Worm (Caenorhabditis elegans) whole organism, L2 larva: ENCODE results near the gene srbc-5.

Source experiments
- F13H6.1 ChIP-seq: sonication (generic microtip); optimal IDR thresholded peaks from 2 replicates; lab custom pipeline; 2016; ENCODE audit warnings: missing genetic modification characterization, missing compliant biosample characterization
- R02D3.7 ChIP-seq: fragments of 150-350 bp; optimal IDR thresholded peaks from 2 replicates; lab custom pipeline; 2014; ENCODE audit warnings: missing biosample characterization, missing genetic modification characterization
- Y55F3AM.14 ChIP-seq: fragments of 200-800 bp; sonication (Bioruptor generic); optimal IDR thresholded peaks from 2 replicates; lab custom pipeline; 2018; ENCODE audit warnings: mild to moderate bottlenecking, missing genetic modification characterization, missing compliant biosample characterization
- ZK546.5 ChIP-seq: sonication (generic microtip); optimal IDR thresholded peaks from 2 replicates; lab custom pipeline; 2017; ENCODE audit warnings: missing biosample characterization, missing genetic modification characterization
- ama-1 ChIP-seq: fragments of 150-350 bp; optimal IDR thresholded peaks from 2 replicates; lab custom pipeline; 2018; ENCODE audit warnings: inconsistent platforms
- blmp-1 ChIP-seq: sonication (generic microtip); optimal IDR thresholded peaks from 2 replicates; lab custom pipeline; 2017; ENCODE audit warnings: missing genetic modification characterization, mild to moderate bottlenecking, missing compliant biosample characterization, antibody characterized with exemption, moderate library complexity; ENCODE audit not compliant: insufficient read depth
- dmd-4 ChIP-seq: sonication (generic microtip); optimal IDR thresholded peaks from 2 replicates; lab custom pipeline; 2017; ENCODE audit warnings: missing biosample characterization, missing genetic modification characterization
- egl-27 ChIP-seq: sonication (generic microtip); optimal IDR thresholded peaks from 3 replicates; lab custom pipeline; 2017; ENCODE audit warnings: missing biosample characterization, missing genetic modification reagents, missing genetic modification characterization
- elt-1 ChIP-seq: fragments of 150-350 bp; optimal IDR thresholded peaks from 2 replicates; lab custom pipeline; 2014; ENCODE audit warnings: missing biosample characterization, missing genetic modification characterization
- elt-3 ChIP-seq: sonication (generic microtip); optimal IDR thresholded peaks from 2 replicates; lab custom pipeline; 2017; ENCODE audit warnings: missing biosample characterization, missing genetic modification characterization
- gmeb-1 ChIP-seq: fragments of 150-350 bp; optimal IDR thresholded peaks from 2 replicates; lab custom pipeline; 2014; ENCODE audit warnings: missing biosample characterization, missing genetic modification characterization
- lin-39 ChIP-seq: fragments of 150-350 bp; optimal IDR thresholded peaks from 2 replicates; lab custom pipeline; 2014; ENCODE audit warnings: missing biosample characterization, missing genetic modification reagents, missing genetic modification characterization
- lsy-2 ChIP-seq, 2 experiments: fragments of 150-350 bp in 1 of 2; sonication (generic microtip) in 1 of 2; optimal IDR thresholded peaks; 2 replicates each; lab custom pipeline; 2014 to 2017; ENCODE audit warnings: missing biosample characterization in 2 of 2, missing genetic modification characterization in 2 of 2
- mab-5 ChIP-seq: fragments of 150-350 bp; optimal IDR thresholded peaks from 2 replicates; lab custom pipeline; 2014; ENCODE audit warnings: missing biosample characterization, missing genetic modification characterization
- mbf-1 ChIP-seq: sonication (generic microtip); optimal IDR thresholded peaks from 2 replicates; lab custom pipeline; 2017; ENCODE audit warnings: missing biosample characterization, missing genetic modification characterization
- mdl-1 ChIP-seq, 2 experiments: fragments of 150-350 bp in 1 of 2; sonication (generic microtip) in 1 of 2; optimal IDR thresholded peaks; 2 replicates each; lab custom pipeline; 2017; ENCODE audit warnings: missing biosample characterization in 2 of 2, missing genetic modification characterization in 2 of 2
- nhr-11 ChIP-seq: fragments of 150-350 bp; optimal IDR thresholded peaks from 2 replicates; lab custom pipeline; 2014; ENCODE audit warnings: missing biosample characterization, missing genetic modification characterization
- nhr-21 ChIP-seq: fragments of 150-350 bp; optimal IDR thresholded peaks from 2 replicates; lab custom pipeline; 2014; ENCODE audit warnings: missing biosample characterization, missing genetic modification characterization
- peb-1 ChIP-seq: fragments of 150-350 bp; optimal IDR thresholded peaks from 2 replicates; lab custom pipeline; 2014; ENCODE audit warnings: missing biosample characterization, missing genetic modification characterization
- sem-4 ChIP-seq: fragments of 150-350 bp; optimal IDR thresholded peaks from 2 replicates; lab custom pipeline; 2014; ENCODE audit warnings: missing biosample characterization, missing genetic modification reagents, missing genetic modification characterization
- skn-1 ChIP-seq: sonication (generic microtip); optimal IDR thresholded peaks from 2 replicates; lab custom pipeline; 2017; ENCODE audit warnings: missing biosample characterization, missing genetic modification characterization
- sma-3 ChIP-seq: sonication (generic microtip); optimal IDR thresholded peaks from 2 replicates; lab custom pipeline; 2016; ENCODE audit warnings: missing genetic modification reagents, missing genetic modification characterization, missing compliant biosample characterization
- unc-39 ChIP-seq: fragments of 150-350 bp; optimal IDR thresholded peaks from 2 replicates; lab custom pipeline; 2014; ENCODE audit warnings: missing biosample characterization, missing genetic modification characterization
- unc-55 ChIP-seq: fragments of 150-350 bp; sonication (generic microtip); optimal IDR thresholded peaks from 3 replicates; lab custom pipeline; 2014; ENCODE audit warnings: missing biosample characterization, missing genetic modification reagents, missing genetic modification characterization
- zag-1 ChIP-seq: fragments of 150-350 bp; optimal IDR thresholded peaks from 2 replicates; lab custom pipeline; 2014; ENCODE audit warnings: missing biosample characterization, missing genetic modification characterization
- ztf-1 ChIP-seq: fragments of 200-800 bp; sonication (Bioruptor generic); conservative IDR thresholded peaks from 2 replicates; pipeline ENCODE4 v1.3.6; 2022; ENCODE audit warnings: missing genetic modification characterization, missing compliant biosample characterization
- ztf-11 ChIP-seq: sonication (generic microtip); optimal IDR thresholded peaks from 2 replicates; lab custom pipeline; 2017; ENCODE audit warnings: missing biosample characterization, missing genetic modification characterization
- ztf-4 ChIP-seq: fragments of 150-350 bp; optimal IDR thresholded peaks from 2 replicates; lab custom pipeline; 2014; ENCODE audit warnings: missing biosample characterization, missing genetic modification characterization

srbc-5 gene

ce11 chrV:3295368-3295767 is 35.2 kb downstream of the srbc-5 start:
- no peak for TF ChIP-seq F13H6.1 (tag; lab: Kevin White, UChicago)
- no peak for TF ChIP-seq skn-1
- TF ChIP-seq mbf-1 (tag; lab: Kevin White, UChicago): no peak
- TF ChIP-seq lin-39 (tag; lab: Kevin White, UChicago): no peak
- TF ChIP-seq egl-27 (tag; lab: Kevin White, UChicago): no peak
- no peak for TF ChIP-seq R02D3.7 (tag; lab: Kevin White, UChicago)
- no peak for TF ChIP-seq dmd-4
- no peak for TF ChIP-seq ama-1 (lab: Kevin White, UChicago)
- no peak for TF ChIP-seq elt-1 (tag; lab: Kevin White, UChicago)
- no peak for TF ChIP-seq nhr-11
- TF ChIP-seq ztf-11 (tag; lab: Kevin White, UChicago): no peak
- TF ChIP-seq ZK546.5 (tag; lab: Kevin White, UChicago): no peak
- TF ChIP-seq peb-1 (tag; lab: Kevin White, UChicago): no peak
- TF ChIP-seq elt-3: no peak
- no peak for TF ChIP-seq ztf-4
- no peak for TF ChIP-seq lsy-2 (tag; optimal IDR thresholded peaks at IDR 0.05; lab: Kevin White, UChicago)

DNA sequence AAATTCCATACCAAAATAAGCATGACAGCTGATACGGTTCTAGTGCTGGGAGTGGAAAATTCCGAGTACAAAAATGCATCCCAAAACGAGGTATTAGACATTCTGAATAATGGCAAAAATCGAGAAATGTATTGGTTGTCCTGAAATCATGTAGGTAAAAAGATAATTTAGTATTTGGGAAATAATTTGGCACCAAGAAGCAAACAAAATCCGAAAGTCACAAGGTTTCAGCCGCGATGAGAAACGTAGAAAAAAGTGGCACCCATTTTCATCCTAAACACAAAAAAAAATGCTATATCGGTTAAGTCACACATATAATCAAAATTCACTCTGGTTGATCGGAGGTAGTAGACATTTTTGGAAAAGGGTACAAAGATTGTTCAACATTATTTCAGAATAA is 37.6 kb downstream of the srbc-5 start, which contains the start of gene srx-122:
Gene srx-122 (minus strand): TSS at position 101 of the 400 bp plus-strand sequence.
- no peak for TF ChIP-seq zag-1 (tag; lab: Kevin White, UChicago)
- TF ChIP-seq egl-27 (tag; lab: Kevin White, UChicago): no peak
- TF ChIP-seq sem-4 (tag; lab: Kevin White, UChicago): no peak
- no peak for TF ChIP-seq ztf-1 (GFP tag; lab: Robert Waterston, UW)
- no peak for TF ChIP-seq R02D3.7 (tag; lab: Kevin White, UChicago)
- TF ChIP-seq ama-1 (lab: Kevin White, UChicago): no peak
- no peak for TF ChIP-seq gmeb-1 (tag; lab: Kevin White, UChicago)
- no peak for TF ChIP-seq mab-5 (tag; lab: Kevin White, UChicago)
- no peak for TF ChIP-seq unc-39 (tag; lab: Kevin White, UChicago)

DNA sequence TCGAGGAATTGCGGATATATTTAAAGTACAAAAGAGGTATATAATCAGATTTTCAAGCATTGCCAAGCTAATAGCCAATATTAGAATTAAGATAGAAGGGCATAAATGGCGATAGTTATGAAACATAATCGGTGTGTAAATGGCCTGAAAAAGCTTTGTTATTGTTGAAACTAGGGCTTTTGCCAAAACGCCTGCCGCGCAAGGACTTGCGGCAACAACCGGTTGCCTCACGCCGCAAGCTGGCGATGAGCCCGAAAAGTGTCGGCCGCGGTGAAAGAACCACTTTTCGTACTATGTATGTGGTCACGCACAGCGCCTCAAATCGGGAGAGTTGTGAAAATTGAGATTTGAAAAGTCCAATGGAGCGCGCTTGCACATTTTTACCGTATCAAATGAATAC is 39.3 kb downstream of the srbc-5 start:
- TF ChIP-seq mdl-1 (tag; optimal IDR thresholded peaks at IDR 0.05; lab: Kevin White, UChicago) (no peak), peb-1 (tag; lab: Kevin White, UChicago) (no peak), unc-55 (GFP tag; lab: Kevin White, UChicago) (no peak)
- TF ChIP-seq, all 48 proteins: peak for 0

DNA sequence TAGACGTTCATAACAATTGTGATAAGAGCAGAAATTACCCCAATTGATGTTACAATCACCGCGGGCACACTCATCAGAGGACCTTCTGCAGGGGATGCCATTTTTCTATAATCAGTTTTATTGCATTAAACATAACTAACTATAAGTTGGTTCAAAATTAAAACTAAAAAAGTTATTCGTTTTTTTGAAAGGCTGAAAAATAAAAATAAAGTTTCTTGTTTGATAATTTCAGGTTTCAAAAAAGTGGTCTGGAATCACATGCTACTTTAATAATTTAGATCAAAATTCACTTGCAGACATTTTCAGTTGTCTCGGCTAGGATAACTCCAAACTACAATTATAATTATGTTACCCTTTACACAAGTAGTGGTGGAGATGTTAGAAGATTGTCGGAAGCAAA is 41.7 kb downstream of the srbc-5 start, which contains the start of gene srbc-1:
Gene srbc-1 (minus strand): TSS at position 101 of the 400 bp plus-strand sequence.
- TF ChIP-seq skn-1: no peak

DNA sequence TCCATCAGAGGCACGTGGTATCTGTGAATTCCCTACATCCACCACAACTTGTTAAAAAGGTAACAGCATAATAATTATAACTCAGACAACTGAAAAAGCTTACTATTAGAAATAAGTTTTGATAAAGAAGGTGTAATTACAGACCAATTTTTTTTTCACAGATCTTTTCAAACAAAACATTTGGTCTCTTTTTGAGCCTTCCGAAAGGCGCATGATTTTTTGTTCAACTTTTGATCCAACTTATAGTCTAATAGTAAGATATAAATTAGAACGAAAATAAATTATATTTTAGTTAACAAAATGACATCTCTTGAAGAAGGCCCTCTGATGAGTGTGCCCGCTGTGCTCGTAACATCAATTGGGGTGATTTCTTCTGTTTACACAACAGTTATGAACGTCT is 48.0 kb downstream of the srbc-5 start, which contains the start of gene srbc-3:
Gene srbc-3 (plus strand): TSS at position 301 of the 400 bp plus-strand sequence.
- TF ChIP-seq unc-39 (tag; lab: Kevin White, UChicago) (no peak), blmp-1 (tag; lab: Kevin White, UChicago) (no peak), lsy-2 (tag; optimal IDR thresholded peaks at IDR 0.05; lab: Kevin White, UChicago) (no peak), ztf-1 (GFP tag; lab: Robert Waterston, UW) (no peak), egl-27 (tag; lab: Kevin White, UChicago) (no peak), nhr-21 (tag; lab: Kevin White, UChicago) (no peak), ama-1 (lab: Kevin White, UChicago) (no peak), sem-4 (tag; lab: Kevin White, UChicago) (no peak), Y55F3AM.14 (GFP tag; lab: Kevin White, UChicago) (no peak), sma-3 (GFP tag; lab: Kevin White, UChicago) (no peak)
